Fruit fly (Drosophila melanogaster): ENCODE results near the gene inaF-D.
A peak's percentile ranks its signal among the peaks of the same experiment; 100 is the strongest.

inaF-D gene

DNA sequence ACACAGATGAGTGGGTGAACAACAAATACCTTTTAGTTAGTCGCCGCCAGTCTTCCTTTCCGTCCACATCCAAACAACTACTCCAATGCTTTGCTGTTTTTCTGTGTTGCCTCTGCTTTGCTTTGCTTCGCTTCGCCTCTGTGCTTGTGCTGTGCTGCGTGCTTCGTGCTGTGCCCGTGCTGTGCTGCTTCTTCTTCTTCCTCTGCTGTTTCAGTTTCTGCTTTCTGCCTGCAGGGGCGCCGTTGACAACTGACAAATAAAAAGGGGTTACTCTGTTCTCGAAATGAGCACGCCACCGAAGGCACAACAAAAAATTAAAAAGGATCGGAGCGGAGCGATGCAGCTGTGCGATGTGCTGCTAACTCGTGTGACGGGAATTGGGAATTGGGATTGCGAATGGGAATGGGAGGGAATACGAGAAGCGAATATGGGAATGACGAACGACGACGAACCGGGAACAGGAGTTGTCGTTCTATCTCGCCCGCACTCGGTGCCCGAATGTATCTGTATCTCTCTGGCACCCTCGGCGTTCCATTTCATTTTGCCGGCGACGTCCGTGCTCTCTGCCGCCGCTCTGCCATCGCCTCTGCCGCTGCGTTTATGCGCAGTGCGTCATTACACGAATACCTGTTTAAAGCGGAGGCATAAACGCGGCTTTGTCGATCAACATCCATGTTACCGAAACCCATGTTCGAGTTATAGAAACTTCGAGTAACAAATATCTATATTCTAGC, 14.2 kb downstream of the inaF-D start (continued):
- peak; percentile 73 for TF ChIP-seq grau (tag; optimal IDR thresholded peaks at IDR 0.05)
- no peak for TF ChIP-seq corto (GFP tag; optimal IDR thresholded peaks at IDR 0.05)
- no peak for TF ChIP-seq tna (GFP tag; IDR thresholded peaks at IDR 0.05; ENCODE audit: partially characterized antibody)
- TF ChIP-seq CG16779 (GFP tag; IDR thresholded peaks at IDR 0.05): peak; percentile 72; the same call in 1 of the 2 replicates
- TF ChIP-seq Dek (tag; optimal IDR thresholded peaks at IDR 0.05): peak; percentile 67
- TF ChIP-seq wek (GFP tag; optimal IDR thresholded peaks at IDR 0.05): peak; percentile 58
- TF ChIP-seq Max (GFP tag; optimal IDR thresholded peaks at IDR 0.05): no peak
- TF ChIP-seq CG33213 (GFP tag; optimal IDR thresholded peaks at IDR 0.05): peak; percentile 11
- TF ChIP-seq CG16813 (GFP tag; IDR thresholded peaks at IDR 0.05; ENCODE audit: partially characterized antibody): 0 out of 3 replicates have a peak, but pooled peaks have one; percentile 35
- peak; percentile 2 for TF ChIP-seq Usf (GFP tag; optimal IDR thresholded peaks at IDR 0.05)
- TF ChIP-seq bsh (GFP tag; optimal IDR thresholded peaks at IDR 0.05): peak in 1 of 2 experiments; percentile 44
- TF ChIP-seq CG12219 (GFP tag; optimal IDR thresholded peaks at IDR 0.05): peak; percentile 53
- peak; percentile 58; the same call in 1 of the 2 replicates for TF ChIP-seq toy (GFP tag; IDR thresholded peaks at IDR 0.05)
- TF ChIP-seq CG13424 (tag; optimal IDR thresholded peaks at IDR 0.05): peak; percentile 64
- no peak for TF ChIP-seq CG3065 (GFP tag; optimal IDR thresholded peaks at IDR 0.05)
- peak; percentile 8 for TF ChIP-seq CG10431 (GFP tag; optimal IDR thresholded peaks at IDR 0.05)
- TF ChIP-seq HLH54F (GFP tag; optimal IDR thresholded peaks at IDR 0.05): peak; percentile 85
- peak; percentile 35; the same call in 1 of the 2 replicates for TF ChIP-seq bbx (GFP tag; IDR thresholded peaks at IDR 0.05; ENCODE audit: partially characterized antibody)
- peak; percentile 3 for TF ChIP-seq CG9797 (GFP tag; optimal IDR thresholded peaks at IDR 0.05)
- TF ChIP-seq CG11695 (GFP tag; IDR thresholded peaks at IDR 0.05): peak; percentile 75
- peak; percentile 68 for TF ChIP-seq PHDP (tag; optimal IDR thresholded peaks at IDR 0.05)
- TF ChIP-seq mld (GFP tag; IDR thresholded peaks at IDR 0.05; ENCODE audit: partially characterized antibody): no peak
- TF ChIP-seq sens-2 (GFP tag; IDR thresholded peaks at IDR 0.05): no peak
- no peak for TF ChIP-seq zen (tag; optimal IDR thresholded peaks at IDR 0.05)
- TF ChIP-seq caup (GFP tag; optimal IDR thresholded peaks at IDR 0.05; ENCODE audit: severe bottlenecking): peak; percentile 63
- peak; percentile 57; the same call in 1 of the 2 replicates for TF ChIP-seq amos (GFP tag; IDR thresholded peaks at IDR 0.05; ENCODE audit: partially characterized antibody)
- peak; percentile 82 for TF ChIP-seq Adf1 (GFP tag; IDR thresholded peaks at IDR 0.05)
- TF ChIP-seq ATbp (GFP tag; optimal IDR thresholded peaks at IDR 0.05): peak; percentile 30
- TF ChIP-seq Pdp1 (GFP tag; optimal IDR thresholded peaks at IDR 0.05): peak in 1 of 2 experiments; percentile 40
- no peak for TF ChIP-seq CG33557 (GFP tag; optimal IDR thresholded peaks at IDR 0.05)
- peak; percentile 29 for TF ChIP-seq Six4 (GFP tag; optimal IDR thresholded peaks at IDR 0.05)
- TF ChIP-seq CG7928 (GFP tag; optimal IDR thresholded peaks at IDR 0.05): peak; percentile 37
- peak; percentile 65 to 75 for TF ChIP-seq Hr51 (GFP tag; optimal IDR thresholded peaks at IDR 0.05)
- TF ChIP-seq Hr3 (GFP tag; optimal IDR thresholded peaks at IDR 0.05): peak; percentile 43
- peak; percentile 43 for TF ChIP-seq salm (tag; optimal IDR thresholded peaks at IDR 0.05)
- TF ChIP-seq Xbp1 (GFP tag; optimal IDR thresholded peaks at IDR 0.05): peak; percentile 58
- TF ChIP-seq croc (GFP tag; conservative IDR thresholded peaks at IDR 0.05): 0 out of 3 replicates have a peak, but pooled peaks have one; percentile 20
- TF ChIP-seq CG31224 (GFP tag; IDR thresholded peaks at IDR 0.05): peak; percentile 62
- peak; percentile 61 for TF ChIP-seq CG6689 (GFP tag; IDR thresholded peaks at IDR 0.05)
- no peak for TF ChIP-seq tll (GFP tag; optimal IDR thresholded peaks at IDR 0.05)
- TF ChIP-seq Drgx (GFP tag; IDR thresholded peaks at IDR 0.05): peak; percentile 59
- peak; percentile 82 for TF ChIP-seq zfh2 (GFP tag; optimal IDR thresholded peaks at IDR 0.05)
- TF ChIP-seq crp (GFP tag; optimal IDR thresholded peaks at IDR 0.05): peak in 1 of 2 experiments; percentile 67
- TF ChIP-seq CG17802 (tag; optimal IDR thresholded peaks at IDR 0.05): peak; percentile 6
- TF ChIP-seq phol (tag; optimal IDR thresholded peaks at IDR 0.05): peak; percentile 60
- no peak for TF ChIP-seq stwl (tag; optimal IDR thresholded peaks at IDR 0.05)

Data from whole organism, embryonic.